Worm (Caenorhabditis elegans) whole organism, mixed stage, embryonic: Measurements from ENCODE around the gene pifk-1.
A peak's percentile ranks its signal among the peaks of the same experiment; 100 is the strongest.

Source experiments
- blmp-1 ChIP-seq: fragments of 150-350 bp; optimal IDR thresholded peaks from 2 replicates; lab custom pipeline; 2014; ENCODE audit warnings: missing biosample characterization, missing genetic modification characterization
- drap-1 ChIP-seq: fragments of 200-800 bp; sonication (Bioruptor generic); optimal IDR thresholded peaks from 3 replicates; lab custom pipeline; 2018; ENCODE audit warnings: mild to moderate bottlenecking, missing genetic modification characterization, missing compliant biosample characterization
- elt-1 ChIP-seq: sonication (generic microtip); optimal IDR thresholded peaks from 2 replicates; lab custom pipeline; 2017; ENCODE audit warnings: missing genetic modification characterization, mild to moderate bottlenecking, missing compliant biosample characterization, antibody characterized with exemption, moderate library complexity, borderline replicate concordance; ENCODE audit not compliant: insufficient read depth
- lsy-2 ChIP-seq: fragments of 150-350 bp; optimal IDR thresholded peaks from 2 replicates; lab custom pipeline; 2014; ENCODE audit warnings: missing biosample characterization, missing genetic modification characterization
- mep-1 ChIP-seq: fragments of 150-350 bp; optimal IDR thresholded peaks from 2 replicates; lab custom pipeline; 2017; ENCODE audit warnings: missing biosample characterization, missing genetic modification reagents, missing genetic modification characterization, inconsistent platforms
- mls-2 ChIP-seq: sonication (generic microtip); optimal IDR thresholded peaks from 2 replicates; lab custom pipeline; 2016; ENCODE audit warnings: mild to moderate bottlenecking, missing genetic modification characterization, moderate library complexity, missing compliant biosample characterization
- nhr-28 ChIP-seq: fragments of 150-350 bp; optimal IDR thresholded peaks from 2 replicates; lab custom pipeline; 2014; ENCODE audit warnings: missing biosample characterization, missing genetic modification characterization
- unc-39 ChIP-seq: fragments of 150-350 bp; optimal IDR thresholded peaks from 2 replicates; lab custom pipeline; 2014; ENCODE audit warnings: missing biosample characterization, missing genetic modification characterization
- unc-62 ChIP-seq: fragments of 150-350 bp; optimal IDR thresholded peaks from 2 replicates; lab custom pipeline; 2014; ENCODE audit warnings: missing biosample characterization, missing genetic modification reagents, missing genetic modification characterization
- ztf-11 ChIP-seq: fragments of 150-350 bp; optimal IDR thresholded peaks from 2 replicates; lab custom pipeline; 2014; ENCODE audit warnings: missing biosample characterization, missing genetic modification characterization

ce11 chrX:954499-955061, 30.3 kb upstream of the pifk-1 start, which contains the start of gene apm-3:
- TF ChIP-seq elt-1 (tag; lab: Kevin White, UChicago) (no peak), drap-1 (GFP tag; lab: Kevin White, UChicago) (no peak), lsy-2 (tag; lab: Kevin White, UChicago) (peak; percentile 6), mep-1 (tag; lab: Kevin White, UChicago) (peak; percentile 51), mls-2 (tag; lab: Kevin White, UChicago) (no peak), ztf-11 (tag; lab: Kevin White, UChicago) (no peak), blmp-1 (tag; lab: Kevin White, UChicago) (no peak), unc-62 (GFP tag; lab: Kevin White, UChicago) (peak; percentile 3), unc-39 (tag; lab: Kevin White, UChicago) (no peak), nhr-28 (tag; lab: Kevin White, UChicago) (no peak)
